Worm (Caenorhabditis elegans) whole organism, L2 larva: ENCODE measurements around the gene ZK285.2.

Experiments used
- C34F6.9 ChIP-seq: fragments of 150-350 bp; optimal IDR thresholded peaks from 2 replicates; lab custom pipeline; 2014; ENCODE audit warnings: missing biosample characterization, missing genetic modification characterization
- F13H6.1 ChIP-seq: sonication (generic microtip); optimal IDR thresholded peaks from 2 replicates; lab custom pipeline; 2016; ENCODE audit warnings: missing genetic modification characterization, missing compliant biosample characterization
- Y55F3AM.14 ChIP-seq: fragments of 200-800 bp; sonication (Bioruptor generic); optimal IDR thresholded peaks from 2 replicates; lab custom pipeline; 2018; ENCODE audit warnings: mild to moderate bottlenecking, missing genetic modification characterization, missing compliant biosample characterization
- aly-2 ChIP-seq: fragments of 150-350 bp; optimal IDR thresholded peaks from 2 replicates; lab custom pipeline; 2014; ENCODE audit warnings: missing biosample characterization, missing genetic modification characterization
- ama-1 ChIP-seq: fragments of 150-350 bp; optimal IDR thresholded peaks from 2 replicates; lab custom pipeline; 2018; ENCODE audit warnings: inconsistent platforms
- blmp-1 ChIP-seq: sonication (generic microtip); optimal IDR thresholded peaks from 2 replicates; lab custom pipeline; 2017; ENCODE audit warnings: missing genetic modification characterization, mild to moderate bottlenecking, missing compliant biosample characterization, antibody characterized with exemption, moderate library complexity; ENCODE audit not compliant: insufficient read depth
- ceh-16 ChIP-seq: fragments of 150-350 bp; optimal IDR thresholded peaks from 2 replicates; lab custom pipeline; 2014; ENCODE audit warnings: missing biosample characterization, missing genetic modification characterization
- ceh-82 ChIP-seq: fragments of 150-350 bp; optimal IDR thresholded peaks from 2 replicates; lab custom pipeline; 2014; ENCODE audit warnings: missing biosample characterization, missing genetic modification characterization
- crh-2 ChIP-seq: sonication (generic microtip); optimal IDR thresholded peaks from 2 replicates; lab custom pipeline; 2017; ENCODE audit warnings: missing biosample characterization, missing genetic modification characterization
- elt-1 ChIP-seq: fragments of 150-350 bp; optimal IDR thresholded peaks from 2 replicates; lab custom pipeline; 2014; ENCODE audit warnings: missing biosample characterization, missing genetic modification characterization
- elt-3 ChIP-seq: sonication (generic microtip); optimal IDR thresholded peaks from 2 replicates; lab custom pipeline; 2017; ENCODE audit warnings: missing biosample characterization, missing genetic modification characterization
- fos-1 ChIP-seq: fragments of 150-350 bp; optimal IDR thresholded peaks from 2 replicates; lab custom pipeline; 2014; ENCODE audit warnings: missing biosample characterization, missing genetic modification characterization
- gmeb-1 ChIP-seq: fragments of 150-350 bp; optimal IDR thresholded peaks from 2 replicates; lab custom pipeline; 2014; ENCODE audit warnings: missing biosample characterization, missing genetic modification characterization
- lin-11 ChIP-seq: fragments of 150-350 bp; sonication (generic microtip); optimal IDR thresholded peaks from 2 replicates; lab custom pipeline; 2014; ENCODE audit warnings: missing biosample characterization, missing genetic modification characterization, inconsistent platforms, mixed read lengths
- lin-13 ChIP-seq: fragments of 150-350 bp; optimal IDR thresholded peaks from 2 replicates; lab custom pipeline; 2014; ENCODE audit warnings: missing biosample characterization, missing genetic modification reagents, missing genetic modification characterization
- lsy-2 ChIP-seq, 2 experiments: fragments of 150-350 bp in 1 of 2; sonication (generic microtip) in 1 of 2; optimal IDR thresholded peaks; 2 replicates each; lab custom pipeline; 2014 to 2017; ENCODE audit warnings: missing biosample characterization in 2 of 2, missing genetic modification characterization in 2 of 2
- mab-5 ChIP-seq: fragments of 150-350 bp; optimal IDR thresholded peaks from 2 replicates; lab custom pipeline; 2014; ENCODE audit warnings: missing biosample characterization, missing genetic modification characterization
- mdl-1 ChIP-seq, 2 experiments: fragments of 150-350 bp in 1 of 2; sonication (generic microtip) in 1 of 2; optimal IDR thresholded peaks; 2 replicates each; lab custom pipeline; 2017; ENCODE audit warnings: missing biosample characterization in 2 of 2, missing genetic modification characterization in 2 of 2
- nhr-11 ChIP-seq: fragments of 150-350 bp; optimal IDR thresholded peaks from 2 replicates; lab custom pipeline; 2014; ENCODE audit warnings: missing biosample characterization, missing genetic modification characterization
- nhr-12 ChIP-seq: fragments of 150-350 bp; optimal IDR thresholded peaks from 2 replicates; lab custom pipeline; 2014; ENCODE audit warnings: missing biosample characterization, missing genetic modification characterization
- nhr-129 ChIP-seq: fragments of 150-350 bp; optimal IDR thresholded peaks from 2 replicates; lab custom pipeline; 2014; ENCODE audit warnings: missing biosample characterization, missing genetic modification characterization
- nhr-237 ChIP-seq: fragments of 150-350 bp; optimal IDR thresholded peaks from 2 replicates; lab custom pipeline; 2014; ENCODE audit warnings: missing biosample characterization, missing genetic modification characterization
- nhr-77 ChIP-seq: fragments of 150-350 bp; optimal IDR thresholded peaks from 2 replicates; lab custom pipeline; 2014; ENCODE audit warnings: missing biosample characterization, missing genetic modification characterization
- peb-1 ChIP-seq: fragments of 150-350 bp; optimal IDR thresholded peaks from 2 replicates; lab custom pipeline; 2014; ENCODE audit warnings: missing biosample characterization, missing genetic modification characterization
- sem-4 ChIP-seq: fragments of 150-350 bp; optimal IDR thresholded peaks from 2 replicates; lab custom pipeline; 2014; ENCODE audit warnings: missing biosample characterization, missing genetic modification reagents, missing genetic modification characterization
- sma-3 ChIP-seq: sonication (generic microtip); optimal IDR thresholded peaks from 2 replicates; lab custom pipeline; 2016; ENCODE audit warnings: missing genetic modification reagents, missing genetic modification characterization, missing compliant biosample characterization
- sma-9 ChIP-seq, 2 experiments: fragments of 150-350 bp in 1 of 2; sonication (generic microtip) in 1 of 2; optimal IDR thresholded peaks; 2 replicates each; lab custom pipeline; 2014 to 2016; ENCODE audit warnings: missing genetic modification characterization in 2 of 2, mild to moderate bottlenecking in 1 of 2, missing biosample characterization in 1 of 2, missing compliant biosample characterization in 1 of 2, missing genetic modification reagents in 1 of 2, moderate library complexity in 1 of 2
- snpc-4 ChIP-seq: fragments of 150-350 bp; optimal IDR thresholded peaks from 2 replicates; lab custom pipeline; 2014; ENCODE audit warnings: missing biosample characterization, missing genetic modification characterization
- unc-39 ChIP-seq: fragments of 150-350 bp; optimal IDR thresholded peaks from 2 replicates; lab custom pipeline; 2014; ENCODE audit warnings: missing biosample characterization, missing genetic modification characterization
- unc-55 ChIP-seq: fragments of 150-350 bp; sonication (generic microtip); optimal IDR thresholded peaks from 3 replicates; lab custom pipeline; 2014; ENCODE audit warnings: missing biosample characterization, missing genetic modification reagents, missing genetic modification characterization
- unc-62 ChIP-seq: fragments of 150-350 bp; optimal IDR thresholded peaks from 2 replicates; lab custom pipeline; 2014; ENCODE audit warnings: missing biosample characterization, missing genetic modification reagents, missing genetic modification characterization
- zag-1 ChIP-seq: fragments of 150-350 bp; optimal IDR thresholded peaks from 2 replicates; lab custom pipeline; 2014; ENCODE audit warnings: missing biosample characterization, missing genetic modification characterization
- ztf-1 ChIP-seq: fragments of 200-800 bp; sonication (Bioruptor generic); conservative IDR thresholded peaks from 2 replicates; pipeline ENCODE4 v1.3.6; 2022; ENCODE audit warnings: missing genetic modification characterization, missing compliant biosample characterization
- ztf-4 ChIP-seq: fragments of 150-350 bp; optimal IDR thresholded peaks from 2 replicates; lab custom pipeline; 2014; ENCODE audit warnings: missing biosample characterization, missing genetic modification characterization

ZK285.2 gene

DNA sequence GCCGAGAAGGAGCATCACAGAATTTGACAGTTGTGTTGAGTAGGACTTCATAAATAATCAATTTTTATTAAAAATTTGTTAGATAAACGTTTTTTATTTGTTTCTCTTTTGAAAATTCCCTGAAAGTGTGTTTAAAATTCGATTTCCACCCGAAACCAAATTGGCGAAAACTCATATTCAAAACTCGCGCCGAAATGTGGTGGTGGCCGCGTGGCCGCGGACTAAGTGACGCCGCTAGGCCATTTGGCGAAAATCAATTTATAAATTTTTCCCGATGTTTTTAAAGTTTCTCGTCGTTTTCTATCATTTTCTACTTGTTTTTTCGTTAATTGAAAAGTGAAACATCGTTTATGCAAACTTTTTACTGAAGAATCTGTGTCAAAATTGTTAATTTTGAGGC lies 24.1 kb upstream of the ZK285.2 start:
- TF ChIP-seq gmeb-1 (tag; lab: Kevin White, UChicago) = peak; percentile 87
- TF ChIP-seq sma-3 (GFP tag; lab: Kevin White, UChicago) = peak; percentile 52
- TF ChIP-seq unc-55 (GFP tag; lab: Kevin White, UChicago) = peak; percentile 41
- TF ChIP-seq sma-9 (GFP tag; optimal IDR thresholded peaks at IDR 0.05; lab: Kevin White, UChicago) = peak; percentile 32
- TF ChIP-seq sma-9 (tag; optimal IDR thresholded peaks at IDR 0.05; lab: Kevin White, UChicago) = no peak
- TF ChIP-seq nhr-77 (tag; lab: Kevin White, UChicago) = no peak
- no peak for TF ChIP-seq zag-1 (tag; lab: Kevin White, UChicago)
- TF ChIP-seq ceh-82 = no peak
- TF ChIP-seq crh-2 (tag; lab: Kevin White, UChicago) = peak; percentile 42
- TF ChIP-seq ama-1 = no peak
- no peak for TF ChIP-seq ztf-1 (GFP tag; lab: Robert Waterston, UW)
- peak; percentile 4 for TF ChIP-seq lin-13 (GFP tag; lab: Kevin White, UChicago)
- no peak for TF ChIP-seq sem-4 (tag; lab: Kevin White, UChicago)
- TF ChIP-seq peb-1 (tag; lab: Kevin White, UChicago) = no peak
- TF ChIP-seq nhr-129 = peak; percentile 12
- peak; percentile 2 for TF ChIP-seq C34F6.9
- peak; percentile 31 for TF ChIP-seq snpc-4 (tag; lab: Kevin White, UChicago)
- no peak for TF ChIP-seq lsy-2 (tag; optimal IDR thresholded peaks at IDR 0.05; lab: Kevin White, UChicago)
- TF ChIP-seq elt-3 = no peak
- TF ChIP-seq, all 48 proteins: peak for 9

DNA sequence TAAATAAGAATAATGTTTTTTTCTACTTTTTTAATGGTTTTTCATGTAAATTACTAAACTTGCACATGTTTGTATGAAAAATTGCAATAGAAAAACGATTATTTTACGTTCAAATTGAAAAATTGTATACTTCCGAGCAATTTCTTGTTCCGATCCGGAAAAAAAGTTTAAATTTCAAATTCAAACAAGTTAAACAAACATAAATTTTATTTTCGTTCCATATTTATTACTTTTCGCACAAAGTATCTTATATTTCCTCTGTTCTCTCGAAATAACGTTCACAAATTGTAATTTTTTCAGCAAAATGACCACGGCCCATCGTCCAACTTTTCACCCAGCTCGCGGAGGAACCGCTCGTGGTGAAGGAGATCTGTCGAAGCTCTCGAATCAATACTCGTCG lies 23.6 kb upstream of the ZK285.2 start, which contains the start of gene cwc-15:
Gene cwc-15 (plus strand): TSS at position 301 of the 400 bp plus-strand sequence.
- TF ChIP-seq F13H6.1 (no peak), sma-9 (GFP tag; optimal IDR thresholded peaks at IDR 0.05; lab: Kevin White, UChicago) (no peak), sma-9 (tag; optimal IDR thresholded peaks at IDR 0.05; lab: Kevin White, UChicago) (no peak), lsy-2 (tag; optimal IDR thresholded peaks at IDR 0.05; lab: Kevin White, UChicago) (no peak), aly-2 (tag; lab: Kevin White, UChicago) (no peak), ztf-1 (GFP tag; lab: Robert Waterston, UW) (no peak), nhr-129 (no peak), nhr-77 (tag; lab: Kevin White, UChicago) (no peak), mdl-1 (tag; optimal IDR thresholded peaks at IDR 0.05; lab: Kevin White, UChicago) (no peak), blmp-1 (tag; lab: Kevin White, UChicago) (no peak), sma-3 (GFP tag; lab: Kevin White, UChicago) (no peak), ceh-82 (no peak), Y55F3AM.14 (GFP tag; lab: Kevin White, UChicago) (no peak), nhr-12 (tag; lab: Kevin White, UChicago) (no peak), elt-1 (no peak), sem-4 (tag; lab: Kevin White, UChicago) (no peak), nhr-237 (tag; lab: Kevin White, UChicago) (no peak)

DNA sequence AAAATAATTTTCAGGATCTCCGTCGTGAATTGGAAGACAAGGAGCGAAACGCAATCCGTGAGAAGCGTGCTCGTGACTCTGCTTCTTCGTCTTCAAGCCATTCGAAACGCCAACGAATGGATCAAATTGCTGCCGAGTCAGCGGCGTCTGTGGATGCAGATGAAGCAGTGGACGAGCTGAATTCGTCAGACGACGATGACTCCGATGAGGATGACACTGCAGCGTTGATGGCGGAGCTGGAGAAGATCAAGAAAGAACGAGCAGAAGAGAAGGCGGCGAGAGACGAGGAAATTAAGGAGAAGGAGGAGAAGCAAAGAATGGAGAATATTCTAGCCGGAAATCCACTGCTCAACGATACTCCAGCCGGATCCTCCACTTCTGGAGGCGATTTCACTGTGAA lies 23.1 kb upstream of the ZK285.2 start:
- TF ChIP-seq ztf-1 (GFP tag; lab: Robert Waterston, UW) = no peak
- no peak for TF ChIP-seq lin-11 (tag; lab: Kevin White, UChicago)
- no peak for TF ChIP-seq blmp-1 (tag; lab: Kevin White, UChicago)
- TF ChIP-seq mdl-1 (tag; optimal IDR thresholded peaks at IDR 0.05; lab: Kevin White, UChicago) = no peak
- TF ChIP-seq Y55F3AM.14 (GFP tag; lab: Kevin White, UChicago) = no peak
- TF ChIP-seq nhr-12 (tag; lab: Kevin White, UChicago) = no peak
- no peak for TF ChIP-seq ztf-4

- TF ChIP-seq nhr-237 (tag; lab: Kevin White, UChicago) (no peak), unc-62 (GFP tag; lab: Kevin White, UChicago) (no peak), mab-5 (tag; lab: Kevin White, UChicago) (no peak), ceh-16 (tag; lab: Kevin White, UChicago) (no peak), lin-13 (GFP tag; lab: Kevin White, UChicago) (no peak), ceh-82 (no peak), fos-1 (tag; lab: Kevin White, UChicago) (no peak), nhr-11 (tag; lab: Kevin White, UChicago) (no peak), unc-55 (GFP tag; lab: Kevin White, UChicago) (no peak), unc-39 (tag; lab: Kevin White, UChicago) (no peak), Y55F3AM.14 (GFP tag; lab: Kevin White, UChicago) (no peak), zag-1 (tag; lab: Kevin White, UChicago) (no peak), ztf-1 (GFP tag; lab: Robert Waterston, UW) (no peak), lsy-2 (tag; optimal IDR thresholded peaks at IDR 0.05; lab: Kevin White, UChicago) (no peak), ztf-4 (no peak), nhr-12 (tag; lab: Kevin White, UChicago) (no peak)
Measured at ce11 chrV:16024300-16024699, 22.4 kb upstream of the ZK285.2 start, which contains the start of gene T10C6.6. TSS of gene T10C6.6 (plus strand) at chrV:16024326.
